Fruit fly (Drosophila melanogaster) whole organism: ENCODE measurements around the gene Qsox2.

Source experiments
- Dll ChIP-seq: fragments of >200 bp; optimal IDR thresholded peaks from 2 replicates; lab custom pipeline; 2017
- psq ChIP-seq: fragments of >200 bp; optimal IDR thresholded peaks from 2 replicates; lab custom pipeline; 2017
- usp ChIP-seq: fragments of >200 bp; optimal IDR thresholded peaks from 2 replicates; lab custom pipeline; 2017; ENCODE audit warnings: missing biosample characterization, missing genetic modification characterization, mixed read lengths

DNA sequence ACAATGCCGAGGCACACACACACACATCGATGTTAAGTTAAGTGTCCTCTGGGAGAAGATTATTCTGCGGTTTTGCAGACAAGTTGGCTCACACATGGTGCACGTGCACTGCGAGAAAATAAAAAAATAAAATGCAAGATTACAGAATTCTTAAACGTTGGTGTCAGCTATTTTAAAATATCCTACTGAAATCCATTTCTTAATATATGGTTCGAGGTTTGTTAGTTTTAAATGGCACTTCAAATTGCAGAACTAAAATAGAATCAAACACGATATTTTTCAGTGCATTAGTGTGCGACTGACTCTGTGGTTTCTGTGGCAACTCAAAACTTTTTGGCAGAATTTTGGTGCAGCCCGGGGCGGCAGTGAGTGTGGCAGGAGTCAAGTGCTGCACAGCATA, 21.6 kb downstream of the Qsox2 start:
- TF ChIP-seq Dll (lab: Kevin White, UChicago) = no peak
- no peak for TF ChIP-seq usp (GFP tag; lab: Kevin White, UChicago)
- TF ChIP-seq psq (lab: Kevin White, UChicago) = no peak
